Fruit fly (Drosophila melanogaster) whole organism, prepupa: ENCODE data around the gene Polr2F.

Experiments used
- CG16779 ChIP-seq: fragments of 200-800 bp; sonication (Bioruptor generic); optimal IDR thresholded peaks from 3 replicates; lab custom pipeline; 2017; ENCODE audit warnings: missing biosample characterization, mild to moderate bottlenecking, missing genetic modification characterization
- CG34406 ChIP-seq: fragments of 200-800 bp; sonication (Bioruptor generic); optimal IDR thresholded peaks from 3 replicates; lab custom pipeline; 2016; ENCODE audit warnings: missing biosample characterization, missing genetic modification characterization
- CG6792 ChIP-seq: fragments of 200-800 bp; sonication (Bioruptor generic); optimal IDR thresholded peaks from 3 replicates; lab custom pipeline; 2016; ENCODE audit warnings: missing biosample characterization, missing genetic modification characterization
- Hr38 ChIP-seq: sonication (Bioruptor generic); optimal IDR thresholded peaks from 2 replicates; lab custom pipeline; 2016; ENCODE audit warnings: missing biosample characterization, missing genetic modification characterization
- eg ChIP-seq: fragments of 200-800 bp; sonication (Bioruptor generic); IDR thresholded peaks from 3 replicates; pipeline ENCODE4 v1.3.6; 2022; ENCODE audit warnings: missing biosample characterization, missing genetic modification characterization
- fd85E ChIP-seq: fragments of 200-800 bp; sonication (Bioruptor generic); optimal IDR thresholded peaks from 3 replicates; lab custom pipeline; 2016; ENCODE audit warnings: missing biosample characterization, missing genetic modification characterization
- spab ChIP-seq: fragments of 200-800 bp; sonication (Bioruptor generic); optimal IDR thresholded peaks from 2 replicates; lab custom pipeline; 2017; ENCODE audit warnings: missing biosample characterization, mild to moderate bottlenecking, missing genetic modification characterization, missing genetic modification reagents
- ss ChIP-seq, 2 experiments: fragments of 200-800 bp; sonication (Bioruptor generic); optimal IDR thresholded peaks; 2 replicates in 1 of 2; 3 replicates in 1 of 2; lab custom pipeline; 2017 to 2018; ENCODE audit warnings: mild to moderate bottlenecking in 2 of 2, missing biosample characterization in 2 of 2, missing genetic modification characterization in 2 of 2, moderate library complexity in 1 of 2
- topi ChIP-seq: fragments of 200-800 bp; sonication (Bioruptor generic); optimal IDR thresholded peaks from 3 replicates; lab custom pipeline; 2016; ENCODE audit warnings: missing biosample characterization, missing genetic modification characterization

DNA sequence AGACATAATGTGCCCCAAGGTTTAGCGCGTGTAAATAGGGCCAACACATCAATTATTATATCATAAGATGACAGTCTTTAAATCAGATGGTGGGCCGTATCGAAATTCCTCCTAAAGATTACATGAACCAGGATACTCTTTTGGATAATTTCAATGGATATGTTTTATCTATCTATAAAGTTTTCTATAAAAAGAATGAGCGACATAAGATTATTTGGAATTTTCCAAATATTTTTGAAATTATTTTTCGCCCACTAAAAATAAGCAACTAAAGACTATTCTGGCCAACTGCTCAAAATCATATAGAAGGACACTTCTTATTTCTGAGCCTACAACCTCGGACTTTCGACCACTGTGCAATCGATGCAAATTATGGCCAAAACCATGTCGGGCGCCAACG lies 41.3 kb upstream of the Polr2F start:
- TF ChIP-seq CG6792 (GFP tag; lab: Kevin White, UChicago) (peak; percentile 9), CG34406 (GFP tag; lab: Kevin White, UChicago) (no peak), CG16779 (tag; lab: Kevin White, UChicago) (no peak), topi (GFP tag; lab: Kevin White, UChicago) (no peak), Hr38 (GFP tag; lab: Kevin White, UChicago) (no peak), ss (GFP tag; optimal IDR thresholded peaks at IDR 0.05; lab: Kevin White, UChicago) (no peak), eg (GFP tag; lab: Robert Waterston, UW) (0 out of 3 replicates have a peak, but pooled peaks have one; percentile 27), spab (peak; percentile 33), fd85E (GFP tag; lab: Kevin White, UChicago) (no peak)
